Worm (Caenorhabditis elegans): ENCODE measurements around the gene F41G3.10.

The F41G3.10 gene

DNA sequence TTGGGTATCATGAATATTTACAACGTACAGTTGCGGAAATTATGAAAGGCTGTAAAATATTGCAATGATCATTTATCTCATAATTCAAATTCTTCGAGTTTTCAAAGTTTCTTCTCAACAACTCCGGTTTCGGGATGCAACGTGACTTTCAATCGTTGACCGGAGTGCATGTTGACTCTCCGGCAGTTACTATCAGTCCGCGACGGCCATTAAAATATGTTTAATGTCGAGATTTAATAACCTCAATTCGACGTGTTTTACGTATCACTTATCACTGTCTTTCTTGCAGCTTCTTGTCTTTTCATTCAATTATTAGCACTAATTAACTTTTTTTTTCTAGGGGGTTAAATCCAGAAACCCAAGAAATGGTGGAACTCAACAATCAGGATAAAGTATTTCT is 31.1 kb downstream of the F41G3.10 start, which contains the start of gene tsp-10:
Gene tsp-10 (plus strand): TSS at position 366 of the 400 bp plus-strand sequence.
- TF ChIP-seq scrt-1 (GFP tag; IDR thresholded peaks at IDR 0.05) (no peak), hnd-1 (tag; optimal IDR thresholded peaks at IDR 0.05) (no peak), B0310.2 (tag; optimal IDR thresholded peaks at IDR 0.05) (no peak), ceh-13 (GFP tag; optimal IDR thresholded peaks at IDR 0.05) (no peak), ets-7 (tag; optimal IDR thresholded peaks at IDR 0.05) (no peak), sea-1 (GFP tag; conservative IDR thresholded peaks at IDR 0.05) (no peak), F13C5.2 (tag; optimal IDR thresholded peaks at IDR 0.05) (no peak), hmbx-1 (tag; optimal IDR thresholded peaks at IDR 0.05) (no peak), ama-1 (optimal IDR thresholded peaks at IDR 0.05) (no peak), ceh-36 (tag; optimal IDR thresholded peaks at IDR 0.05) (no peak), tra-4 (tag; optimal IDR thresholded peaks at IDR 0.05) (no peak), hmg-4 (GFP tag; optimal IDR thresholded peaks at IDR 0.05) (no peak), tbx-11 (GFP tag; IDR thresholded peaks at IDR 0.05) (no peak), tbx-37 (GFP tag; conservative IDR thresholded peaks at IDR 0.05) (no peak), aly-1 (tag; optimal IDR thresholded peaks at IDR 0.05) (no peak), flt-1 (GFP tag; IDR thresholded peaks at IDR 0.05) (no peak), pes-1 (GFP tag; IDR thresholded peaks at IDR 0.05) (no peak)

DNA sequence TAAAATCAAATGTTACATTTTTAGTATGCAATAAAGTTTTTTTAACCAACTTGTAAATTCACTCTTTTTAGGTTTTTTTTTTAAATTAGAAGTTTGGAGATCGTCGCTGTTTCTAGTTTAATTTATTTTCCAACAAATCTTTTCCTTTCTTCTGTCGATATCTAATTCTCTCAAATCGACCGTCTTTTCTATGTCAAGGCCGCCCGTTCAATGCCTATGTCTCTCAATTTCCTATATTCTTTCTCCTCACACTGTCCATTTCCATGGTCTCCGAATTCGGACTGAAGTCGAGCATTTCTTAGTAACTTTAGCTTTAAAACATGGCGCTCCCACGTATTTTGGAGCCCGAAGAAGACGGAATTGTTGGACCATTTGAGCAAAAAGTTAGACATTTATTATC is 32.7 kb downstream of the F41G3.10 start, which contains the start of the genes T14B4.5 and T14B4.20:
Gene T14B4.5 (plus strand): TSS at position 226 of the 400 bp plus-strand sequence.
Gene T14B4.20 (plus strand): TSS at position 264 of the 400 bp plus-strand sequence.
- TF ChIP-seq hmbx-1 (tag; optimal IDR thresholded peaks at IDR 0.05) = no peak
- TF ChIP-seq F13C5.2 (tag; optimal IDR thresholded peaks at IDR 0.05) = no peak
- TF ChIP-seq ceh-36 (tag; optimal IDR thresholded peaks at IDR 0.05) = no peak
- no peak for TF ChIP-seq aly-1 (tag; optimal IDR thresholded peaks at IDR 0.05)
- TF ChIP-seq tbx-37 (GFP tag; conservative IDR thresholded peaks at IDR 0.05) = no peak
- no peak for TF ChIP-seq flt-1 (GFP tag; IDR thresholded peaks at IDR 0.05)
- TF ChIP-seq ama-1 (optimal IDR thresholded peaks at IDR 0.05) = no peak
- TF ChIP-seq tra-4 (tag; optimal IDR thresholded peaks at IDR 0.05) = no peak
- TF ChIP-seq tbx-11 (GFP tag; IDR thresholded peaks at IDR 0.05) = no peak

DNA sequence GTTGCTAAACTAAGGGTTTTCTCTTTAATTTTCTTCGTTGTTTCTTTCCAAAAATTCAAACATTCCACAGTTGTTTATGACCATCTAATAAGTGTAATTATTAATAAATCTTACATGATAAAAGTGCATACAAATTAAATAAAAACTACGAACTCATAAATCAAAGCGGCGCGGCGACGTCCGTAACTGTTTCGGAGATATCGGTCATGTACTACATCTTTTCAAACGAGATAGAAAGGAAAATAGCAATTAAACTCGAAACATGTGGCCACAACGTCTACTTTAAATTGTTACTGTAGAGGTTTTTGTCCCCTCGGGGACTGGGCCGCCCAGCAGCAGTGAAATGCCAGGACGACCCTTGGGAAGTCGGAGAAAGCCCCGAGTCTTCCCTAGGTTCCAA is 33.5 kb downstream of the F41G3.10 start:
- TF ChIP-seq hnd-1 (tag; optimal IDR thresholded peaks at IDR 0.05) = no peak
- no peak for TF ChIP-seq hmbx-1 (tag; optimal IDR thresholded peaks at IDR 0.05)
- no peak for TF ChIP-seq aly-1 (tag; optimal IDR thresholded peaks at IDR 0.05)
- TF ChIP-seq hmg-4 (GFP tag; optimal IDR thresholded peaks at IDR 0.05) = no peak
- no peak for TF ChIP-seq ceh-36 (tag; optimal IDR thresholded peaks at IDR 0.05)
- TF ChIP-seq tbx-37 (GFP tag; conservative IDR thresholded peaks at IDR 0.05) = no peak
- TF ChIP-seq ceh-13 (GFP tag; optimal IDR thresholded peaks at IDR 0.05) = no peak
- no peak for TF ChIP-seq pes-1 (GFP tag; IDR thresholded peaks at IDR 0.05)
- no peak for TF ChIP-seq tra-4 (tag; optimal IDR thresholded peaks at IDR 0.05)
- no peak for TF ChIP-seq B0310.2 (tag; optimal IDR thresholded peaks at IDR 0.05)
- TF ChIP-seq sea-1 (GFP tag; conservative IDR thresholded peaks at IDR 0.05) = no peak
- no peak for TF ChIP-seq ets-7 (tag; optimal IDR thresholded peaks at IDR 0.05)
- TF ChIP-seq ama-1 (optimal IDR thresholded peaks at IDR 0.05) = no peak
- no peak for TF ChIP-seq flt-1 (GFP tag; IDR thresholded peaks at IDR 0.05)
- TF ChIP-seq tbx-11 (GFP tag; IDR thresholded peaks at IDR 0.05) = no peak
- TF ChIP-seq scrt-1 (GFP tag; IDR thresholded peaks at IDR 0.05) = no peak
- no peak for TF ChIP-seq F13C5.2 (tag; optimal IDR thresholded peaks at IDR 0.05)

DNA sequence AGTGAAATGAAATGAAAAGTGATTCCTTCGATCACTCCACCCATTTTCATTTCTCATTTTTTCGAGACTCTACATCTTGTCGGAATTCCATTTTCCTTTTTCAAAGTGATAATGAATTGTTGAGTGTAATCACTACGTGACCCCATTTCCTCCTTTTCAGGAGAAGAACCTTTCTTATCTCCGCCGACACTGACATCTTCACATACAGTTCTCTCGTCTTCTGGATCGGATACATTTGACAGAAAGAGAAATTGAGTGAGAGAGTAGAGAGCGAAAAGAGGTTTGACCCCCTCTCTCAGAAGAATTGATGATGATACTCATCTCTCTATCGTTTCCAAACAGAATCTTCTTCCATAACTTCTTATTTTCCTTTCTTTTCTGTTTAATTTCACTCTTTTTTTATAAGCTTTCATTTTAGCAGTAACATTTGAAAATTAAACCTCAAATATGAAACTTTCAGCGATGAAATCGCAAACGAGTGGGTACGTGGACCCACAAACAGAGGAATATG is 35.4 kb downstream of the F41G3.10 start, which contains the start of gene dpy-2:
Gene dpy-2 (plus strand): TSS at position 461 of the 511 bp plus-strand sequence.
- TF ChIP-seq ceh-13 (GFP tag; optimal IDR thresholded peaks at IDR 0.05) = no peak
- no peak for TF ChIP-seq aly-1 (tag; optimal IDR thresholded peaks at IDR 0.05)
- TF ChIP-seq scrt-1 (GFP tag; IDR thresholded peaks at IDR 0.05) = no peak
- no peak for TF ChIP-seq B0310.2 (tag; optimal IDR thresholded peaks at IDR 0.05)
- TF ChIP-seq tbx-37 (GFP tag; conservative IDR thresholded peaks at IDR 0.05) = no peak
- no peak for TF ChIP-seq ceh-36 (tag; optimal IDR thresholded peaks at IDR 0.05)
- TF ChIP-seq pes-1 (GFP tag; IDR thresholded peaks at IDR 0.05) = no peak

DNA sequence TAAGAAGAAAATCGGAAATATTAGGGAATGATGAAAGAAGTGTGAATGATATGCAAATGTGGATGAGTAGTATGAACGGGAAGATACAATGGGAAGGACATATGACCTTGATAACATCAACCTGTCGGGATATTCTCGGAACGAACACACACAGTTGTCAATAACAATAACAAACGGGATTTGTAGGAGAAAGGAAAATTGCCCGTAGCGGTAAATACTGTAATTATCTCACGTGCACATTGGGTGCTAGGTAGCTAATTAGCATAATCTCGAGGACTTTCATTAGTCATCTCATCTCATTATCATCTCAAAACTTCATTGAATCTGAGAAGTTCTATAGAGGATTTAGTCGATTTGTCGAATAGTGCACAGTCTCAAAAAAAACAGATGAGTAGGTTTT is 36.3 kb downstream of the F41G3.10 start:
- TF ChIP-seq hmg-4 (GFP tag; optimal IDR thresholded peaks at IDR 0.05) (no peak), pes-1 (GFP tag; IDR thresholded peaks at IDR 0.05) (no peak), B0310.2 (tag; optimal IDR thresholded peaks at IDR 0.05) (no peak), aly-1 (tag; optimal IDR thresholded peaks at IDR 0.05) (no peak), F13C5.2 (tag; optimal IDR thresholded peaks at IDR 0.05) (no peak), hnd-1 (tag; optimal IDR thresholded peaks at IDR 0.05) (no peak), tra-4 (tag; optimal IDR thresholded peaks at IDR 0.05) (no peak), scrt-1 (GFP tag; IDR thresholded peaks at IDR 0.05) (no peak), ceh-36 (tag; optimal IDR thresholded peaks at IDR 0.05) (no peak), flt-1 (GFP tag; IDR thresholded peaks at IDR 0.05) (no peak), ets-7 (tag; optimal IDR thresholded peaks at IDR 0.05) (no peak), ceh-13 (GFP tag; optimal IDR thresholded peaks at IDR 0.05) (no peak), ama-1 (optimal IDR thresholded peaks at IDR 0.05) (no peak), tbx-37 (GFP tag; conservative IDR thresholded peaks at IDR 0.05) (no peak), tbx-11 (GFP tag; IDR thresholded peaks at IDR 0.05) (no peak)

DNA sequence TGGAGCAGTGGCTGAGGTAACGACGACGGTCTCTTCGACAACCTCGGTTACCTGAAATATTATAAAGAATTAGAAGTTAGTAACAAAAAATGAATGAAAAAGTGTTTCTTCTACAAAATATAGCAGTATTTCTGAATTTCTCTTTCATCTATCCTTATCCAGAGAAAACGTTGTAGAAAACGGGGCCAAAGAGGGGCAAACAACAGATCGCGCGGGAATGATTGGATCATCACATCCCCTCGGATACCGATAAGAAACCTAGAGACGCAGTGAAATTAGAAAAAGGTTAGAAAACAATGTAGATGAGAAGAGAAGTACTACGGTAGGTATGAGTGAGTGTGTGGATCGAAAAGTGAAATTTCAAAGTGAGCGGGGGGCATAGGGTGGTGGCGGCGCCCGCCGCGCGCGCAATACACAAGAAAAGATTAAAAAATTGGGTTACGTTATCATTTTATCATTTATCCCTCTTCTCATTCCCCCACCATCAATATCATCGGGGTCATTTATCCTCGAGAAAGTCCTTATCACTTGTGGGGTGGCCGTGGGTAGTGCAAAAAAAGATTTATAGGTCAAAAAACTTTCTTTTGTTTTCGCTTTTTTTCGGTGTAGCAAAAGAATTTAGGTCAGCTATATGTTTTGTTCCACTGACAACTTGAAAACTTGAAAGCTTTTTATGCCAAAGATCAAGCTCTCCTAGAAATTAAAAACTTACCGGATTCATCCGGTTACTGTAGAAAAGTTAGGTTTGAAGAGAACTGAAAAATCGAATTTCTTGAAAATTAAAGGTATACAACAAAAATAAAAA is 36.9 kb downstream of the F41G3.10 start, which contains the start of the genes dpy-10 and T14B4.19:
Gene dpy-10 (minus strand): TSS at position 51 of the 805 bp plus-strand sequence.
Gene T14B4.19 (minus strand): TSS at position 755 of the 805 bp plus-strand sequence.
- TF ChIP-seq F13C5.2 (tag; optimal IDR thresholded peaks at IDR 0.05) (no peak), hmbx-1 (tag; optimal IDR thresholded peaks at IDR 0.05) (no peak), ceh-36 (tag; optimal IDR thresholded peaks at IDR 0.05) (peak; percentile 19), ceh-13 (GFP tag; optimal IDR thresholded peaks at IDR 0.05) (no peak)

DNA sequence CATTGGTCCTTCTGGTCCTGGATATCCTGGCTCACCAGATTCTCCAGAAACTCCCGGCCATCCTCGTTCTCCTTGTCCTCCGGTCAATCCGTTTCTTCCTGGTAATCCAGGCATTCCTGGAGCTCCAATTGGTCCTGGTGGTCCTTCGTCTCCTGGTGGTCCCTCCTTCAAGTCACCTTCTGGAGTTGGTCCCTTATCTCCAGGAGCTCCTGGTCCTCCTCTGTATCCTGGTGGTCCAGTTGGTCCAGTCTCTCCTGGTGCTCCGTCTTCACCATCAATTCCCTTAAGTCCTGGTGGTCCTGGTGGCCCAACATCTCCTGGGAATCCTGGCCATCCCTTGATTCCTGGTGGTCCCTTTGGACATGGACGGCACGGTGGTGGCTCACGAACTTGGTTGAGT is 38.7 kb downstream of the F41G3.10 start:
- TF ChIP-seq aly-1 (tag; optimal IDR thresholded peaks at IDR 0.05) (peak; percentile 4), flt-1 (GFP tag; IDR thresholded peaks at IDR 0.05) (no peak), B0310.2 (tag; optimal IDR thresholded peaks at IDR 0.05) (no peak), tbx-11 (GFP tag; IDR thresholded peaks at IDR 0.05) (no peak), ceh-36 (tag; optimal IDR thresholded peaks at IDR 0.05) (peak; percentile 9), ceh-13 (GFP tag; optimal IDR thresholded peaks at IDR 0.05) (no peak), ets-7 (tag; optimal IDR thresholded peaks at IDR 0.05) (no peak), ama-1 (optimal IDR thresholded peaks at IDR 0.05) (no peak), tbx-37 (GFP tag; conservative IDR thresholded peaks at IDR 0.05) (no peak), scrt-1 (GFP tag; IDR thresholded peaks at IDR 0.05) (no peak), hmbx-1 (tag; optimal IDR thresholded peaks at IDR 0.05) (no peak), hmg-4 (GFP tag; optimal IDR thresholded peaks at IDR 0.05) (no peak), sea-1 (GFP tag; conservative IDR thresholded peaks at IDR 0.05) (no peak), F13C5.2 (tag; optimal IDR thresholded peaks at IDR 0.05) (no peak), hnd-1 (tag; optimal IDR thresholded peaks at IDR 0.05) (no peak), pes-1 (GFP tag; IDR thresholded peaks at IDR 0.05) (no peak), tra-4 (tag; optimal IDR thresholded peaks at IDR 0.05) (no peak)

Measured in whole organism, early embryonic.